Fruit fly (Drosophila melanogaster) Kc167 (cell line): ENCODE measurements around the gene CG15414.

Experiments used
- Myc ChIP-seq: fragments of >200 bp; optimal IDR thresholded peaks from 2 replicates; lab custom pipeline; 2017; ENCODE audit warnings: missing external identifiers
- Sin3A ChIP-seq: fragments of >200 bp; optimal IDR thresholded peaks from 2 replicates; lab custom pipeline; 2018; ENCODE audit warnings: missing external identifiers
- insv ChIP-seq: fragments of >200 bp; optimal IDR thresholded peaks from 3 replicates; lab custom pipeline; 2018; ENCODE audit warnings: missing external identifiers
- psq ChIP-seq: fragments of >200 bp; optimal IDR thresholded peaks from 2 replicates; lab custom pipeline; 2017; ENCODE audit warnings: missing external identifiers

DNA sequence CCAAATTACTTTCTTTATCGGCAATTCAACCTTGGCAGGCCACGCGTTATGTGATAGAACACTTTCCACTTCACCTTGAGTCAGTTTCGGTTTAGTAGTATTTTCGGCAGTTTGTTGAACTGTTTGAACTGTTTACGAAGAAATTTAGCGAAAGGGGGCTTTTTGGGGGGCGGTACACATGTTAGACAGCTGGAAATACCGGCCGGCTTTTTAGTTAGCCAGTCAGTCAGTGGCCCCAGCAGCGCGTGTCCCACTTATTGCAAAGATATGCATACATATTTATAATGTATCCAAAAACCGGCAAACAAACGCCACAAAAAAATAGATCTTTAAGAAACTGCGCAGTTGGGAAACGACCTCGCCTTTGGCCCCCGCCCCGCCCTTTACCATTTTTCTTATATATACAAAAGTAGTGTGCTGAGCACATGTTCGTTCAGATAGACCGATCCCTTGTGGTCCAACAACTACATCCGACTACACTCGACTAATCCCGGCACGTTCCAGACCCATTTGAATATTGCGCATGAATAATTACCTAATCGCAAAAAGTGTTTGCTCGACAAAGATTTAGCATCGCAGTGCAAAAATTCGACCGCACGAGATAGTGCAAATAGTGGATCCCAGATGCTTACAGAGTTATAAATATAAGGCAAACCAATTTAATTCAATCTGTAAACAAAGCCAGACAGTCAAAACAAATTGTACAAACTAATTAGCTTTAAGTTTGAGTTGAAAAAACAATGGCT lies 11.0 kb downstream of the CG15414 start:
- TF ChIP-seq Myc (lab: Kevin White, UChicago) (no peak), psq (lab: Kevin White, UChicago) (no peak), insv (no peak), Sin3A (lab: Kevin White, UChicago) (no peak)
